Fruit fly (Drosophila melanogaster): ENCODE results near the gene CG33985.

Gene CG33985

DNA sequence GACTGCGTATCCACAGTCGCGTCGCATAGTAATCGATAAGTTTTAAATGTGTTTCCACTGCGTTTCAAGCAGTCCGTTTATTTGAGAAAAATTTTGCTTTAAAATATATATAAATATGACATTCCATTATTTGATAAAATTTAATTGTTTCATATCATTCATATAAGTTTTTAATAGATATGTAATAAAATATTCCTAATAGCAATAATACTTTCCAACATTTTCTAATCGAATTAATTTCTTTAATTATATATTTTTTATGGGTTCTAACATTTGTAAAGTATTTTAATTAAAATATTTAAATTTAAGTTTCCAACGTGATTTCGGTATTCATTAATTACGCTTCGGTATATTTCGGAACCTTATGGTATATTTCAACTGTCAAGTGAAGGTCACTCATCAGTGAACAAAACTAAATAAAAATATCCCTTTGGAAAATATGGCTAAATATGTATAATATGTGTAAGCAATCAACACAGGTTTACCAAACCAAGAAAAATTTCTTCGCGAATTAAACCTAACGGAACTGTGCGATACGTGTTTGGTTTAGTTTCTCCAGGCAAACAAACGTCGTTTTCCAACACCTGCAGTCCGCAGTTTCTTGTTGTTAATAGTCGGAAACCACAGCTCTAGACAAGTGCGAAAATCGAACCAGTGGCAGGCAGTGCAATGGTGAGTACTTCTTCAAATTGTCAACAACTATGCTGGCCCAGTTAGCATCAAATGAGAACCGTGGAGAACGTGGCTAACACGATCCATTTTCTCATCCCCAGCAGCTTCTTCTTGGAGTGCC lies 36.6 kb upstream of the CG33985 start, which contains the start of the genes CG7739 and SCCRO (continued):
- peak; percentile 22 to 23 for TF ChIP-seq dpn (GFP tag; optimal IDR thresholded peaks at IDR 0.05)
- peak; percentile 33 for TF ChIP-seq CG13775 (GFP tag; optimal IDR thresholded peaks at IDR 0.05)
- TF ChIP-seq Hey (tag; optimal IDR thresholded peaks at IDR 0.05): no peak
- no peak for TF ChIP-seq CG17186 (GFP tag; optimal IDR thresholded peaks at IDR 0.05)
- TF ChIP-seq CG1832 (GFP tag; optimal IDR thresholded peaks at IDR 0.05): no peak
- TF ChIP-seq ssp (GFP tag; IDR thresholded peaks at IDR 0.05): peak; percentile 83
- TF ChIP-seq CG13424 (tag; optimal IDR thresholded peaks at IDR 0.05): peak; percentile 66
- no peak for TF ChIP-seq trh (GFP tag; optimal IDR thresholded peaks at IDR 0.05)
- TF ChIP-seq onecut (GFP tag; IDR thresholded peaks at IDR 0.05): no peak
- TF ChIP-seq CG5245 (GFP tag; optimal IDR thresholded peaks at IDR 0.05): peak; percentile 44
- TF ChIP-seq CG6683 (GFP tag; optimal IDR thresholded peaks at IDR 0.05): no peak
- TF ChIP-seq Antp (GFP tag; optimal IDR thresholded peaks at IDR 0.05): peak; percentile 26
- TF ChIP-seq CG10654 (GFP tag; optimal IDR thresholded peaks at IDR 0.05): peak; percentile 39
- TF ChIP-seq dysf (GFP tag; IDR thresholded peaks at IDR 0.05): peak; percentile 70; the same call in 2 of the 3 replicates
- no peak for TF ChIP-seq CG8290 (GFP tag; optimal IDR thresholded peaks at IDR 0.05)
- no peak for TF ChIP-seq CG8290 (tag; optimal IDR thresholded peaks at IDR 0.05)
- peak; percentile 51 for TF ChIP-seq CG13296 (GFP tag; optimal IDR thresholded peaks at IDR 0.05)
- TF ChIP-seq Nf-YB (GFP tag; optimal IDR thresholded peaks at IDR 0.05): peak; percentile 27
- 0 out of 3 replicates have a peak, but pooled peaks have one; percentile 34 for TF ChIP-seq CG14860 (GFP tag; IDR thresholded peaks at IDR 0.05; ENCODE audit: partially characterized antibody)
- TF ChIP-seq CG15269 (tag; optimal IDR thresholded peaks at IDR 0.05): peak; percentile 76
- no peak for TF ChIP-seq en (GFP tag; optimal IDR thresholded peaks at IDR 0.05)
- TF ChIP-seq CG8089 (GFP tag; optimal IDR thresholded peaks at IDR 0.05): no peak
- peak; percentile 32 for TF ChIP-seq jumu (GFP tag; optimal IDR thresholded peaks at IDR 0.05)
- peak; percentile 76; the same call in 1 of the 2 replicates for TF ChIP-seq CG14014 (GFP tag; IDR thresholded peaks at IDR 0.05)
- peak; percentile 83 for TF ChIP-seq Dref (GFP tag; IDR thresholded peaks at IDR 0.05)
- TF ChIP-seq CG2712 (tag; optimal IDR thresholded peaks at IDR 0.05): peak; percentile 78
- no peak for TF ChIP-seq repo (GFP tag; optimal IDR thresholded peaks at IDR 0.05)
- TF ChIP-seq Pdp1 (GFP tag; optimal IDR thresholded peaks at IDR 0.05): peak in 1 of 2 experiments; percentile 3
- peak; percentile 66 for TF ChIP-seq Aef1 (GFP tag; IDR thresholded peaks at IDR 0.05)
- TF ChIP-seq CG33213 (GFP tag; optimal IDR thresholded peaks at IDR 0.05): no peak
- peak; percentile 60 for TF ChIP-seq CG9727 (GFP tag; optimal IDR thresholded peaks at IDR 0.05)
- peak; percentile 53; the same call in 1 of the 2 replicates for TF ChIP-seq CG8765 (GFP tag; IDR thresholded peaks at IDR 0.05)
- no peak for TF ChIP-seq Lpt (GFP tag; optimal IDR thresholded peaks at IDR 0.05)
- TF ChIP-seq dimm (GFP tag; IDR thresholded peaks at IDR 0.05): no peak
- TF ChIP-seq Dip3 (GFP tag; optimal IDR thresholded peaks at IDR 0.05): peak; percentile 30
- TF ChIP-seq CG10147 (GFP tag; optimal IDR thresholded peaks at IDR 0.05): peak; percentile 11
- TF ChIP-seq CG7372 (GFP tag; IDR thresholded peaks at IDR 0.05): peak; percentile 61
- TF ChIP-seq ara (GFP tag; IDR thresholded peaks at IDR 0.05): no peak
- peak; percentile 73; the same call in 1 of the 2 replicates for TF ChIP-seq ranshi (GFP tag; IDR thresholded peaks at IDR 0.05)
- TF ChIP-seq fd102C (GFP tag; optimal IDR thresholded peaks at IDR 0.05): no peak
- peak; percentile 63 for TF ChIP-seq CG12942 (GFP tag; optimal IDR thresholded peaks at IDR 0.05)
- TF ChIP-seq insv (GFP tag; optimal IDR thresholded peaks at IDR 0.05): no peak
- TF ChIP-seq eyg (GFP tag; optimal IDR thresholded peaks at IDR 0.05): no peak
- no peak for TF ChIP-seq gsb (GFP tag; IDR thresholded peaks at IDR 0.05)
- TF ChIP-seq fru (optimal IDR thresholded peaks at IDR 0.05): no peak
- no peak for TF ChIP-seq CG11093 (GFP tag; IDR thresholded peaks at IDR 0.05)
- TF ChIP-seq Hr51 (GFP tag; optimal IDR thresholded peaks at IDR 0.05): peak; percentile 43 to 67
- peak; percentile 57 for TF ChIP-seq ind (GFP tag; optimal IDR thresholded peaks at IDR 0.05)
- peak; percentile 74 for TF ChIP-seq CG14710 (tag; optimal IDR thresholded peaks at IDR 0.05)
- TF ChIP-seq Scr (GFP tag; IDR thresholded peaks at IDR 0.05; ENCODE audit: partially characterized antibody): peak; percentile 66

Data from whole organism, embryonic.